Worm (Caenorhabditis elegans) whole organism, L4/young adult: ENCODE measurements around the gene miz-1.

Experiments used
- W03F9.2 ChIP-seq: fragments of 150-350 bp; optimal IDR thresholded peaks from 2 replicates; lab custom pipeline; 2014; ENCODE audit warnings: missing biosample characterization, missing genetic modification characterization
- dao-5 ChIP-seq: sonication (generic microtip); optimal IDR thresholded peaks from 2 replicates; lab custom pipeline; 2016; ENCODE audit warnings: missing genotype, missing genetic modification characterization, moderate library complexity, missing compliant biosample characterization
- him-1 ChIP-seq: sonication (generic microtip); optimal IDR thresholded peaks from 2 replicates; lab custom pipeline; 2016; ENCODE audit warnings: missing genotype, missing genetic modification reagents, missing genetic modification characterization, missing compliant biosample characterization

DNA sequence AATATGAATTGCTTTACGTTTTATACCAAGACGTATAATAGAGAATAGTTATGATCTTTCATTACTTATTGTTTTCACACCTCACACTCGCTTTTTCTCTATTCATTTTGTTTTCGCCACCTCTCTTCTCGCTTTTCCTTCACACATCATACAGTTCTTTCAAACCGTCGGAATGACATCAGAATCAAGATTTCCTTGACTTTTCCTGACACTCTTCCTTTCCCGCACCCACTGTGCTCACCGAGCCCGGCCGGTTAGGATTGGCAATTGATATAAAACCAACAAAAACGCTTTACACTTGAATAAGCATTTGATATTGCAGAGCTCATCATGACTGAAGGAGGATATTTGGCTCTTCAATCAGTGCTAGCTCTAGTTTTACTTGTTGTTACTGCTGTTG is 12.8 kb upstream of the miz-1 start, which contains the start of gene zipt-2.1:
- TF ChIP-seq dao-5 (tag; lab: Kevin White, UChicago) (no peak), W03F9.2 (tag; lab: Kevin White, UChicago) (no peak), him-1 (tag; lab: Kevin White, UChicago) (no peak)
